Worm (Caenorhabditis elegans) whole organism, L4 larva: ENCODE data around the gene nrf-6.

Experiments used
- D1046.2 ChIP-seq: fragments of 200-800 bp; sonication (Bioruptor generic); IDR thresholded peaks from 2 replicates; pipeline ENCODE4 v1.3.6; 2022; ENCODE audit warnings: missing genetic modification characterization, missing compliant biosample characterization
- F10B5.3 ChIP-seq: sonication (generic microtip); optimal IDR thresholded peaks from 2 replicates; lab custom pipeline; 2016; ENCODE audit warnings: mild to moderate bottlenecking, missing genetic modification characterization, missing compliant biosample characterization
- F26F4.8 ChIP-seq: fragments of 200-800 bp; sonication (Bioruptor generic); conservative IDR thresholded peaks from 2 replicates; pipeline ENCODE4 v1.3.6; 2022; ENCODE audit warnings: missing genetic modification characterization, missing compliant biosample characterization
- R02D3.7 ChIP-seq: fragments of 150-350 bp; sonication (generic microtip); optimal IDR thresholded peaks from 3 replicates; lab custom pipeline; 2014; ENCODE audit warnings: missing biosample characterization, missing genetic modification characterization
- T26A8.4 ChIP-seq: fragments of 200-800 bp; sonication (Bioruptor generic); IDR thresholded peaks from 2 replicates; pipeline ENCODE4 v1.3.6; 2022; ENCODE audit warnings: missing genetic modification characterization, missing compliant biosample characterization
- Y5F2A.4 ChIP-seq: fragments of 200-800 bp; sonication (Bioruptor generic); optimal IDR thresholded peaks from 2 replicates; lab custom pipeline; 2018; ENCODE audit warnings: mild to moderate bottlenecking, missing genetic modification characterization, missing compliant biosample characterization
- Y75B8A.6 ChIP-seq: fragments of 200-800 bp; sonication (Bioruptor generic); IDR thresholded peaks from 2 replicates; pipeline ENCODE4 v1.3.6; 2022; ENCODE audit warnings: missing genetic modification reagents, missing genetic modification characterization, missing compliant biosample characterization
- ZK337.2 ChIP-seq: fragments of 200-800 bp; sonication (Bioruptor generic); IDR thresholded peaks from 2 replicates; pipeline ENCODE4 v1.3.6; 2022; ENCODE audit warnings: missing genetic modification reagents, missing genetic modification characterization, missing compliant biosample characterization
- ZK546.5 ChIP-seq, 2 experiments: sonication (generic microtip); optimal IDR thresholded peaks; 2 replicates each; lab custom pipeline; 2017; ENCODE audit warnings: missing biosample characterization in 2 of 2, missing genetic modification characterization in 2 of 2
- aly-2 ChIP-seq: sonication (generic microtip); optimal IDR thresholded peaks from 2 replicates; lab custom pipeline; 2018; ENCODE audit warnings: missing biosample characterization, missing genetic modification characterization
- arid-1 ChIP-seq: fragments of 200-800 bp; sonication (Bioruptor generic); conservative IDR thresholded peaks from 2 replicates; pipeline ENCODE4 v1.3.6; 2022; ENCODE audit warnings: missing genetic modification reagents, missing genetic modification characterization, missing compliant biosample characterization
- ceh-28 ChIP-seq: fragments of 150-350 bp; optimal IDR thresholded peaks from 2 replicates; lab custom pipeline; 2014; ENCODE audit warnings: missing biosample characterization, missing genetic modification reagents, missing genetic modification characterization
- ceh-32 ChIP-seq: sonication (generic microtip); optimal IDR thresholded peaks from 2 replicates; lab custom pipeline; 2016; ENCODE audit warnings: mild to moderate bottlenecking, missing genetic modification characterization, missing compliant biosample characterization; ENCODE audit not compliant: poor library complexity
- ceh-44 ChIP-seq: fragments of 200-800 bp; sonication (Bioruptor generic); IDR thresholded peaks from 2 replicates; pipeline ENCODE4 v1.3.6; 2022; ENCODE audit warnings: missing genetic modification reagents, missing genetic modification characterization, missing compliant biosample characterization
- ctbp-1 ChIP-seq: fragments of 200-800 bp; sonication (Bioruptor generic); IDR thresholded peaks from 2 replicates; pipeline ENCODE4 v1.3.6; 2022; ENCODE audit warnings: missing genetic modification reagents, missing genetic modification characterization, missing compliant biosample characterization
- daf-12 ChIP-seq: fragments of 150-350 bp; optimal IDR thresholded peaks from 2 replicates; lab custom pipeline; 2014; ENCODE audit warnings: missing biosample characterization, missing genetic modification reagents, missing genetic modification characterization
- daf-8 ChIP-seq: fragments of 200-800 bp; sonication (Bioruptor generic); IDR thresholded peaks from 2 replicates; pipeline ENCODE4 v1.3.6; 2022; ENCODE audit warnings: missing genetic modification characterization, missing compliant biosample characterization
- dmd-6 ChIP-seq: fragments of 200-800 bp; sonication (Bioruptor generic); IDR thresholded peaks from 2 replicates; pipeline ENCODE4 v1.3.6; 2022; ENCODE audit warnings: missing genetic modification reagents, missing genetic modification characterization, missing compliant biosample characterization
- egl-27 ChIP-seq: sonication (generic microtip); optimal IDR thresholded peaks from 3 replicates; lab custom pipeline; 2017; ENCODE audit warnings: missing biosample characterization, missing genetic modification reagents, missing genetic modification characterization
- fkh-10 ChIP-seq: fragments of 150-350 bp; optimal IDR thresholded peaks from 2 replicates; lab custom pipeline; 2014; ENCODE audit warnings: missing biosample characterization, missing genetic modification reagents, missing genetic modification characterization
- gei-8 ChIP-seq: fragments of 200-800 bp; sonication (Bioruptor generic); optimal IDR thresholded peaks from 2 replicates; lab custom pipeline; 2018; ENCODE audit warnings: mild to moderate bottlenecking, missing genetic modification characterization, missing compliant biosample characterization
- hlh-11 ChIP-seq: fragments of 200-800 bp; sonication (Bioruptor generic); optimal IDR thresholded peaks from 2 replicates; lab custom pipeline; 2018; ENCODE audit warnings: mild to moderate bottlenecking, missing genetic modification characterization, missing compliant biosample characterization
- jun-1 ChIP-seq: fragments of 150-350 bp; optimal IDR thresholded peaks from 2 replicates; lab custom pipeline; 2014; ENCODE audit warnings: missing biosample characterization, missing genetic modification reagents, missing genetic modification characterization
- lin-29 ChIP-seq: fragments of 200-800 bp; sonication (Bioruptor generic); IDR thresholded peaks from 2 replicates; pipeline ENCODE4 v1.3.6; 2022; ENCODE audit warnings: missing genetic modification reagents, missing genetic modification characterization, missing compliant biosample characterization
- lin-39 ChIP-seq: fragments of 150-350 bp; optimal IDR thresholded peaks from 2 replicates; lab custom pipeline; 2014; ENCODE audit warnings: missing biosample characterization, missing genetic modification reagents, missing genetic modification characterization
- madf-5 ChIP-seq, 2 experiments: fragments of 200-800 bp; sonication (Bioruptor generic); IDR thresholded peaks; 2 replicates each; pipeline ENCODE4 v1.3.6; 2022; ENCODE audit warnings: missing compliant biosample characterization in 2 of 2, missing genetic modification characterization in 2 of 2
- mdl-1 ChIP-seq, 2 experiments: fragments of 150-350 bp in 1 of 2; sonication (generic microtip) in 1 of 2; optimal IDR thresholded peaks; 2 replicates each; lab custom pipeline; 2014 to 2017; ENCODE audit warnings: missing biosample characterization in 2 of 2, missing genetic modification characterization in 2 of 2
- mdt-29 ChIP-seq: fragments of 200-800 bp; sonication (Bioruptor generic); IDR thresholded peaks from 2 replicates; pipeline ENCODE4 v1.3.6; 2022; ENCODE audit warnings: missing genetic modification reagents, missing genetic modification characterization, missing compliant biosample characterization
- mep-1 ChIP-seq: fragments of 150-350 bp; sonication (generic microtip); optimal IDR thresholded peaks from 3 replicates; lab custom pipeline; 2014; ENCODE audit warnings: missing biosample characterization, missing genetic modification characterization
- mxl-2 ChIP-seq: fragments of 200-800 bp; sonication (Bioruptor generic); conservative IDR thresholded peaks from 2 replicates; pipeline ENCODE4 v1.3.6; 2022; ENCODE audit warnings: missing genetic modification reagents, missing genetic modification characterization, missing compliant biosample characterization
- nhr-11 ChIP-seq: fragments of 150-350 bp; optimal IDR thresholded peaks from 2 replicates; lab custom pipeline; 2014; ENCODE audit warnings: missing biosample characterization, missing genetic modification characterization
- nhr-25 ChIP-seq: sonication (generic microtip); optimal IDR thresholded peaks from 2 replicates; lab custom pipeline; 2017; ENCODE audit warnings: missing genetic modification characterization, mild to moderate bottlenecking, missing compliant biosample characterization, antibody characterized with exemption, moderate library complexity, borderline replicate concordance; ENCODE audit not compliant: insufficient read depth
- nhr-41 ChIP-seq: fragments of 200-800 bp; sonication (Bioruptor generic); IDR thresholded peaks from 2 replicates; pipeline ENCODE4 v1.3.6; 2022; ENCODE audit warnings: missing genetic modification reagents, missing genetic modification characterization, missing compliant biosample characterization
- nhr-42 ChIP-seq: fragments of 200-800 bp; sonication (Bioruptor generic); IDR thresholded peaks from 2 replicates; pipeline ENCODE4 v1.3.6; 2022; ENCODE audit warnings: missing genetic modification characterization, missing compliant biosample characterization
- nhr-48 ChIP-seq: sonication (generic microtip); optimal IDR thresholded peaks from 2 replicates; lab custom pipeline; 2016; ENCODE audit warnings: mild to moderate bottlenecking, missing genetic modification characterization, missing compliant biosample characterization
- nhr-76 ChIP-seq: fragments of 150-350 bp; optimal IDR thresholded peaks from 2 replicates; lab custom pipeline; 2014; ENCODE audit warnings: missing biosample characterization, missing genetic modification characterization
- nhr-77 ChIP-seq: fragments of 150-350 bp; optimal IDR thresholded peaks from 2 replicates; lab custom pipeline; 2014; ENCODE audit warnings: missing biosample characterization, missing genetic modification characterization
- php-3 ChIP-seq: fragments of 200-800 bp; sonication (Bioruptor generic); IDR thresholded peaks from 2 replicates; pipeline ENCODE4 v1.3.6; 2022; ENCODE audit warnings: missing genetic modification reagents, missing genetic modification characterization, missing compliant biosample characterization
- pqm-1 ChIP-seq: sonication (generic microtip); optimal IDR thresholded peaks from 2 replicates; lab custom pipeline; 2017; ENCODE audit warnings: missing biosample characterization, missing genetic modification characterization
- rbr-2 ChIP-seq: sonication (generic microtip); optimal IDR thresholded peaks from 2 replicates; lab custom pipeline; 2016; ENCODE audit warnings: missing genotype, missing genetic modification characterization, missing compliant biosample characterization
- saeg-2 ChIP-seq: fragments of 200-800 bp; sonication (Bioruptor generic); IDR thresholded peaks from 2 replicates; pipeline ENCODE4 v1.3.6; 2022; ENCODE audit warnings: missing genetic modification reagents, missing genetic modification characterization, missing compliant biosample characterization
- sdz-12 ChIP-seq: fragments of 200-800 bp; sonication (Bioruptor generic); optimal IDR thresholded peaks from 2 replicates; lab custom pipeline; 2018; ENCODE audit warnings: mild to moderate bottlenecking, missing genetic modification characterization, missing compliant biosample characterization
- set-16 ChIP-seq: fragments of 200-800 bp; sonication (Bioruptor generic); IDR thresholded peaks from 2 replicates; pipeline ENCODE4 v1.3.6; 2022; ENCODE audit warnings: missing genetic modification reagents, missing genetic modification characterization, missing compliant biosample characterization
- snpc-1.2 ChIP-seq: fragments of 200-800 bp; sonication (Bioruptor generic); IDR thresholded peaks from 2 replicates; pipeline ENCODE4 v1.3.6; 2022; ENCODE audit warnings: missing genetic modification reagents, missing genetic modification characterization, missing compliant biosample characterization
- snpc-4 ChIP-seq: fragments of 150-350 bp; optimal IDR thresholded peaks from 2 replicates; lab custom pipeline; 2014; ENCODE audit warnings: missing biosample characterization, missing genetic modification characterization
- tra-1 ChIP-seq: fragments of 200-800 bp; sonication (Bioruptor generic); IDR thresholded peaks from 2 replicates; pipeline ENCODE4 v1.3.6; 2022; ENCODE audit warnings: missing genetic modification reagents, missing genetic modification characterization, missing compliant biosample characterization
- unc-62 ChIP-seq, 3 experiments: fragments of 150-350 bp in 1 of 3; sonication (generic microtip); optimal IDR thresholded peaks in 2 of 3; peaks in 1 of 3; 1 replicate in 1 of 3; 2 replicates in 2 of 3; lab custom pipeline; 2014 to 2017; ENCODE audit warnings: missing biosample characterization in 3 of 3, missing genetic modification characterization in 3 of 3, missing genetic modification reagents in 3 of 3, missing genotype in 1 of 3
- zfp-3 ChIP-seq: fragments of 200-800 bp; sonication (Bioruptor generic); conservative IDR thresholded peaks from 2 replicates; pipeline ENCODE4 v1.3.6; 2022; ENCODE audit warnings: missing genetic modification reagents, missing genetic modification characterization, missing compliant biosample characterization
- zip-11 ChIP-seq: fragments of 200-800 bp; sonication (Bioruptor generic); IDR thresholded peaks from 2 replicates; pipeline ENCODE4 v1.3.6; 2022; ENCODE audit warnings: missing genetic modification characterization, missing compliant biosample characterization
- ztf-7 ChIP-seq: fragments of 150-350 bp; optimal IDR thresholded peaks from 2 replicates; lab custom pipeline; 2014; ENCODE audit warnings: missing biosample characterization, missing genetic modification characterization

nrf-6 gene

DNA sequence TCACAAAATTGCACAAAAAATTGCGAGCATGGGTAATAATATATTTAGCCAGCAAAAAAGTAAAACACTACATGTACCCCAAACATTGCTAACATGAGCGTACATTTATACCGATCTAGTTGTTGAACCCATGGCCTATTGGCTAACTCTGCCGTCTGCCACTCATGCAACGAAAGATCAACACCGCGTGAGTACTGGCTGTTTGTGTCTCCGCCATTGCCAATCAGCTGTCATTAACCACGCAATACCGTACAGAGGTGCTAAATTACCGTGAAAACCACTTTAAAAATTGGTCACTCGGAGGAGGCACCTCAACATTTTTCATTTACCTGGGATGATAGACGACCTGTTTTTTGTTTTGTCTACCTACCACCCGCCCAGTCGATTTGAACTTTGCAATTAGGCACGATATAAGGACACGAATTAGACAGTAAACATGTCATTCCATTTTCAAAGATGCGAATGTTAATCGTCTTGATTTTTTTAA is 42.9 kb upstream of the nrf-6 start, which contains the start of gene K02C4.2 (continued):
- TF ChIP-seq fkh-10 (GFP tag; lab: Kevin White, UChicago) = no peak
- TF ChIP-seq daf-8 = no peak
- TF ChIP-seq set-16 (GFP tag; lab: Robert Waterston, UW) = no peak
- TF ChIP-seq Y75B8A.6 (GFP tag; lab: Robert Waterston, UW) = no peak
- TF ChIP-seq dmd-6 = peak; percentile 83
- peak; percentile 41 for TF ChIP-seq R02D3.7
- TF ChIP-seq mdt-29 (GFP tag; lab: Robert Waterston, UW) = peak; percentile 55; the same call in 1 of the 2 replicates
- TF ChIP-seq tra-1 (GFP tag; lab: Robert Waterston, UW) = peak; percentile 90
- TF ChIP-seq php-3 (GFP tag; lab: Robert Waterston, UW) = peak; percentile 78
- peak; percentile 28 for TF ChIP-seq pqm-1 (tag; lab: Kevin White, UChicago)
- peak; percentile 12 for TF ChIP-seq snpc-4 (tag; lab: Kevin White, UChicago)
- TF ChIP-seq daf-12 (tag; lab: Kevin White, UChicago) = no peak
- no peak for TF ChIP-seq ceh-32 (tag; lab: Kevin White, UChicago)
- TF ChIP-seq ZK337.2 (GFP tag; lab: Robert Waterston, UW) = peak; percentile 63; the same call in 1 of the 2 replicates
- no peak for TF ChIP-seq mxl-2 (GFP tag; lab: Robert Waterston, UW)
- peak; percentile 83 for TF ChIP-seq mep-1 (tag; lab: Kevin White, UChicago)
- no peak for TF ChIP-seq ZK546.5 (tag; optimal IDR thresholded peaks at IDR 0.05; lab: Kevin White, UChicago)
- TF ChIP-seq arid-1 (GFP tag; lab: Robert Waterston, UW) = peak; percentile 82
- no peak for TF ChIP-seq aly-2 (tag; lab: Kevin White, UChicago)
- TF ChIP-seq nhr-42 = peak; percentile 85
- TF ChIP-seq nhr-41 (GFP tag; lab: Robert Waterston, UW) = 0 out of 2 replicates have a peak, but pooled peaks have one; percentile 53
- TF ChIP-seq nhr-11 (tag; lab: Kevin White, UChicago) = no peak
- no peak for TF ChIP-seq nhr-76 (tag; lab: Kevin White, UChicago)
- peak; percentile 77 for TF ChIP-seq ztf-7 (tag; lab: Kevin White, UChicago)
- TF ChIP-seq lin-29 (GFP tag; lab: Robert Waterston, UW) = 0 out of 2 replicates have a peak, but pooled peaks have one; percentile 40
- TF ChIP-seq nhr-48 (tag; lab: Kevin White, UChicago) = peak; percentile 79
- TF ChIP-seq jun-1 = peak; percentile 31
- TF ChIP-seq D1046.2 (GFP tag; lab: Robert Waterston, UW) = peak; percentile 88
- no peak for TF ChIP-seq snpc-1.2 (GFP tag; lab: Robert Waterston, UW)
- no peak for TF ChIP-seq lin-39 (tag; lab: Kevin White, UChicago)
- peak; percentile 94 for TF ChIP-seq hlh-11 (tag; lab: Kevin White, UChicago)
- TF ChIP-seq egl-27 (tag; lab: Kevin White, UChicago) = no peak
- peak; percentile 84 for TF ChIP-seq T26A8.4 (GFP tag; lab: Robert Waterston, UW)
- 0 out of 2 replicates have a peak, but pooled peaks have one; percentile 13 for TF ChIP-seq saeg-2
- no peak for TF ChIP-seq unc-62 (GFP tag; optimal IDR thresholded peaks at IDR 0.05 in 1 of 2; lab: Kevin White, UChicago)
- TF ChIP-seq unc-62 (tag; optimal IDR thresholded peaks at IDR 0.05; lab: Kevin White, UChicago) = no peak
- peak; percentile 82 for TF ChIP-seq gei-8 (GFP tag; lab: Kevin White, UChicago)
- TF ChIP-seq madf-5 (GFP tag; IDR thresholded peaks at IDR 0.05; lab: Robert Waterston, UW) = peak in 1 of 2 experiments; percentile 81; a peak in 1 of 4 replicates
- peak; percentile 72 for TF ChIP-seq sdz-12
- 0 out of 2 replicates have a peak, but pooled peaks have one; percentile 17 for TF ChIP-seq zip-11
- peak; percentile 62 for TF ChIP-seq rbr-2 (tag; lab: Kevin White, UChicago)
- TF ChIP-seq mdl-1 (tag; optimal IDR thresholded peaks at IDR 0.05; lab: Kevin White, UChicago) = no peak
- peak; percentile 68 for TF ChIP-seq Y5F2A.4 (GFP tag; lab: Kevin White, UChicago)
- peak; percentile 35 for TF ChIP-seq nhr-77 (tag; lab: Kevin White, UChicago)
- TF ChIP-seq zfp-3 (GFP tag; lab: Robert Waterston, UW) = peak; percentile 62; the same call in 1 of the 2 replicates
- no peak for TF ChIP-seq ceh-28 (tag; lab: Kevin White, UChicago)
- TF ChIP-seq F26F4.8 (GFP tag; lab: Robert Waterston, UW) = peak; percentile 85
- TF ChIP-seq ctbp-1 (GFP tag; lab: Robert Waterston, UW) = peak; percentile 47; the same call in 1 of the 2 replicates
- TF ChIP-seq nhr-25 (tag; lab: Kevin White, UChicago) = peak; percentile 52
- TF ChIP-seq ceh-44 (GFP tag; lab: Robert Waterston, UW) = no peak
- TF ChIP-seq F10B5.3 (tag; lab: Kevin White, UChicago) = peak; percentile 18
